Worm (Caenorhabditis elegans): Measurements from ENCODE around the gene F41C3.11.

F41C3.11 gene

DNA sequence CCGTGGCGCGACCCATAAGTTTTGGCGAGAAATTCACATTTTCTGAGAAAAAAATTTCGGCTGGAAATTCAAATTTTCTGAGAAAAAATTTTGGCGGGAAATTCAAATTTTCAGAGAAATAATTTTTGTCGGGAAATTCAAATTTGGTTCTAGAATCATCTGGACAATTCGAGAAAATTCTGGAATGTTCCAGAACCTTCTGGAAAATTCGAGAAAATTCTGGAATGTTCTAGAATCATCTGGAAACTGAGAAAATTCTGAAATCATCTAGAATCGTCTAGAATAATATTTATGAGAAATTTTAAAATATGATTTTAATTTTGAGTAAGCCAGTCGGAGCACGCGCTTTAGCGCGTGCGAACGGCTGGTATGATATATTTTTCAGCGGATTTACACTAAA is 48.9 kb downstream of the F41C3.11 start:
- TF ChIP-seq F13C5.2 (tag; optimal IDR thresholded peaks at IDR 0.05) (no peak), B0310.2 (tag; optimal IDR thresholded peaks at IDR 0.05) (no peak), aly-1 (tag; optimal IDR thresholded peaks at IDR 0.05) (no peak), pes-1 (GFP tag; IDR thresholded peaks at IDR 0.05) (no peak), ceh-13 (GFP tag; optimal IDR thresholded peaks at IDR 0.05) (no peak), flt-1 (GFP tag; IDR thresholded peaks at IDR 0.05) (no peak), tra-4 (tag; optimal IDR thresholded peaks at IDR 0.05) (no peak), hnd-1 (tag; optimal IDR thresholded peaks at IDR 0.05) (no peak), sea-1 (GFP tag; conservative IDR thresholded peaks at IDR 0.05) (no peak), ets-7 (tag; optimal IDR thresholded peaks at IDR 0.05) (no peak), ceh-36 (tag; optimal IDR thresholded peaks at IDR 0.05) (no peak), scrt-1 (GFP tag; IDR thresholded peaks at IDR 0.05) (no peak), ama-1 (optimal IDR thresholded peaks at IDR 0.05) (no peak), hmg-4 (GFP tag; optimal IDR thresholded peaks at IDR 0.05) (no peak), hmbx-1 (tag; optimal IDR thresholded peaks at IDR 0.05) (no peak)

DNA sequence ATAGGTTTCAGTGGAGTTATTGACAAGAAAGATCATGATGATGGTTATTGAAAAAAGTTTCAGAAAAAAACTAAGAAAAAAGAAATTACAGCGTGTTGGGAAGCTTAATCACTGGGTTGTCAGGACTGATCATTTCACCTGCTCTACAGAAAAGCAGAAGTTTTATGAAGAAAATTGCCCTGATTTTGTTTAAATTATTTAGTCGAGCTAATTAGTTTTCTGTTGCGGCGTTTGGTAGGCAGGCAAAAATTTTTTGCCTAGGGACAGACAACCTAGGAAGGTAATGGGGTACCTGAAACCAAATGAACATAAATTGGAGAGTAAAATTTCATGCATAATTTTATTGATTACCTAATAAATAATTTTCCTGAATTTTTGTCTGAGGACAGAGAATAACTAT is 50.1 kb downstream of the F41C3.11 start, which contains the start of gene sre-40:
Gene sre-40, minus strand, starts transcription at position 101 of the 400 bp plus-strand sequence.
- TF ChIP-seq sea-1 (GFP tag; conservative IDR thresholded peaks at IDR 0.05) (no peak), tbx-37 (GFP tag; conservative IDR thresholded peaks at IDR 0.05) (no peak), scrt-1 (GFP tag; IDR thresholded peaks at IDR 0.05) (no peak), flt-1 (GFP tag; IDR thresholded peaks at IDR 0.05) (no peak), ceh-36 (tag; optimal IDR thresholded peaks at IDR 0.05) (no peak), ceh-13 (GFP tag; optimal IDR thresholded peaks at IDR 0.05) (no peak), B0310.2 (tag; optimal IDR thresholded peaks at IDR 0.05) (no peak), ama-1 (optimal IDR thresholded peaks at IDR 0.05) (no peak)

DNA sequence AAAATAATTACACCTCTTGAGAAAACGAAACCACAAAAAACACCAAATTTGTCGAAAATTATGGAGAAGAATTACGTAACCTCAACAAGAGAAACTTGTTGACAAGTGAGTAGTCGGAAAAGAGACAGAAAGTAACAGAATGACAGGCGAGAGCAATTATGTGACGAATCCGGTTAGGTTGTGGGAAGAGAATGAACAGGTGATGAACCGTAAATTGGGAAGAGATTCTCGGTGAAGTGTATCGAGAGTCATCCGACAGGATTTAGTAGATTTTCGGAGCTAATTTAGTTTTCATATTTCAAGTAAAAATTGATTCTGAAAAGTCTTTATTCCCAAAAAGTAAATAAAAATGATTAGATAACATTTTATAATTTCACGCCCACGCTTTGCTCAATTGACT is 52.4 kb downstream of the F41C3.11 start, which contains the start of gene T05A7.7:
Gene T05A7.7, minus strand, starts transcription at position 101 of the 400 bp plus-strand sequence.
- TF ChIP-seq pes-1 (GFP tag; IDR thresholded peaks at IDR 0.05): no peak
- TF ChIP-seq ceh-36 (tag; optimal IDR thresholded peaks at IDR 0.05): no peak
- no peak for TF ChIP-seq scrt-1 (GFP tag; IDR thresholded peaks at IDR 0.05)
- no peak for TF ChIP-seq aly-1 (tag; optimal IDR thresholded peaks at IDR 0.05)
- TF ChIP-seq hnd-1 (tag; optimal IDR thresholded peaks at IDR 0.05): no peak
- no peak for TF ChIP-seq B0310.2 (tag; optimal IDR thresholded peaks at IDR 0.05)
- no peak for TF ChIP-seq sea-1 (GFP tag; conservative IDR thresholded peaks at IDR 0.05)
- TF ChIP-seq hmg-4 (GFP tag; optimal IDR thresholded peaks at IDR 0.05): no peak
- TF ChIP-seq flt-1 (GFP tag; IDR thresholded peaks at IDR 0.05): no peak

All from whole organism, early embryonic.